Fruit fly (Drosophila melanogaster) whole organism, embryonic: ENCODE measurements around the gene CG9782.

Experiments used
- Antp ChIP-seq: fragments of 200-800 bp; sonication (Bioruptor generic); optimal IDR thresholded peaks from 3 replicates; lab custom pipeline; 2016; ENCODE audit warnings: missing biosample characterization, missing genetic modification characterization
- B-H1 ChIP-seq: fragments of 200-800 bp; sonication (Bioruptor generic); IDR thresholded peaks from 3 replicates; pipeline ENCODE4 v1.3.6; 2022; ENCODE audit warnings: missing biosample characterization, missing genetic modification characterization
- CG11093 ChIP-seq: fragments of 200-800 bp; sonication (Bioruptor generic); IDR thresholded peaks from 3 replicates; pipeline ENCODE4 v1.3.6; 2022; ENCODE audit warnings: missing biosample characterization, missing genetic modification characterization
- CG12299 ChIP-seq: fragments of 200-800 bp; sonication (Bioruptor generic); optimal IDR thresholded peaks from 2 replicates; lab custom pipeline; 2018; ENCODE audit warnings: missing biosample characterization, mild to moderate bottlenecking, missing genetic modification characterization
- CG13123 ChIP-seq: fragments of 200-800 bp; sonication (Bioruptor generic); optimal IDR thresholded peaks from 2 replicates; lab custom pipeline; 2016; ENCODE audit warnings: missing biosample characterization, missing genetic modification characterization
- CG13624 ChIP-seq: fragments of 200-800 bp; sonication (Bioruptor generic); optimal IDR thresholded peaks from 2 replicates; lab custom pipeline; 2016; ENCODE audit warnings: missing biosample characterization, missing genetic modification characterization
- CG15479 ChIP-seq: fragments of 200-800 bp; sonication (Bioruptor generic); optimal IDR thresholded peaks from 3 replicates; lab custom pipeline; 2019; ENCODE audit warnings: missing biosample characterization, mild to moderate bottlenecking, missing genetic modification characterization, moderate library complexity
- CG15514 ChIP-seq: fragments of 200-800 bp; sonication (Bioruptor generic); optimal IDR thresholded peaks from 3 replicates; lab custom pipeline; 2017; ENCODE audit warnings: missing biosample characterization, missing genetic modification characterization, mild to moderate bottlenecking, moderate library complexity, missing genetic modification reagents
- CG16779 ChIP-seq: fragments of 200-800 bp; sonication (Bioruptor generic); IDR thresholded peaks from 2 replicates; pipeline ENCODE4 v1.3.6; 2022; ENCODE audit warnings: missing biosample characterization, missing genetic modification characterization
- CG18764 ChIP-seq: fragments of 200-800 bp; sonication (Bioruptor generic); optimal IDR thresholded peaks from 3 replicates; lab custom pipeline; 2016; ENCODE audit warnings: missing biosample characterization, missing genetic modification characterization
- CG2678 ChIP-seq: fragments of 200-800 bp; sonication (Bioruptor generic); optimal IDR thresholded peaks from 3 replicates; lab custom pipeline; 2019; ENCODE audit warnings: missing biosample characterization, mild to moderate bottlenecking, missing genetic modification characterization, moderate library complexity
- CG2712 ChIP-seq: fragments of 200-800 bp; optimal IDR thresholded peaks from 3 replicates; lab custom pipeline; 2019; ENCODE audit warnings: missing biosample characterization, mild to moderate bottlenecking, missing genetic modification characterization, moderate library complexity
- CG6272 ChIP-seq: fragments of 200-800 bp; sonication (Bioruptor generic); IDR thresholded peaks from 2 replicates; pipeline ENCODE4 v1.3.6; 2022; ENCODE audit warnings: missing biosample characterization, missing genetic modification characterization
- CG7839 ChIP-seq: fragments of 200-800 bp; sonication (Bioruptor generic); optimal IDR thresholded peaks from 3 replicates; lab custom pipeline; 2018; ENCODE audit warnings: missing biosample characterization, mild to moderate bottlenecking, missing genetic modification characterization, moderate library complexity
- CG8290 ChIP-seq, 3 experiments: fragments of 200-800 bp; sonication (Bioruptor generic); optimal IDR thresholded peaks; 2 replicates each; lab custom pipeline; 2016 to 2019; ENCODE audit warnings: missing biosample characterization in 3 of 3, missing genetic modification characterization in 3 of 3, mild to moderate bottlenecking in 2 of 3, moderate library complexity in 1 of 3
- CG9215 ChIP-seq: fragments of 200-800 bp; sonication (Bioruptor generic); IDR thresholded peaks from 2 replicates; pipeline ENCODE4 v1.3.6; 2022; ENCODE audit warnings: missing biosample characterization, missing genetic modification characterization
- CTCF ChIP-seq: fragments of 200-800 bp; sonication (Bioruptor generic); optimal IDR thresholded peaks from 2 replicates; lab custom pipeline; 2017; ENCODE audit warnings: missing biosample characterization, mild to moderate bottlenecking, missing genetic modification characterization, moderate library complexity
- Ets65A ChIP-seq: fragments of 200-800 bp; sonication (Bioruptor generic); peaks from one replicate; lab custom pipeline; 2016; ENCODE audit warnings: missing biosample characterization, missing genetic modification characterization
- HmgZ ChIP-seq: fragments of 200-800 bp; sonication (Bioruptor generic); optimal IDR thresholded peaks from 2 replicates; lab custom pipeline; 2018; ENCODE audit warnings: missing biosample characterization, mild to moderate bottlenecking, missing genetic modification characterization
- Opbp ChIP-seq: fragments of 200-800 bp; sonication (Bioruptor generic); IDR thresholded peaks from 3 replicates; pipeline ENCODE4 v1.3.6; 2022; ENCODE audit warnings: missing biosample characterization, missing genetic modification characterization; ENCODE audit not compliant: partially characterized antibody
- Optix ChIP-seq: fragments of 200-800 bp; sonication (Bioruptor generic); IDR thresholded peaks from 3 replicates; pipeline ENCODE4 v1.3.6; 2022; ENCODE audit warnings: missing biosample characterization, missing genetic modification characterization
- Side ChIP-seq: fragments of 200-800 bp; sonication (Bioruptor generic); optimal IDR thresholded peaks from 2 replicates; lab custom pipeline; 2016; ENCODE audit warnings: missing biosample characterization, missing genetic modification characterization
- Sry-δ ChIP-seq: fragments of 200-800 bp; sonication (Bioruptor generic); optimal IDR thresholded peaks from 2 replicates; lab custom pipeline; 2016; ENCODE audit warnings: missing biosample characterization, missing genetic modification characterization
- dati ChIP-seq: fragments of 200-800 bp; sonication (Bioruptor generic); IDR thresholded peaks from 2 replicates; pipeline ENCODE4 v1.3.6; 2022; ENCODE audit warnings: missing biosample characterization, missing genetic modification characterization
- eve ChIP-seq, 2 experiments: fragments of >200 bp; optimal IDR thresholded peaks; 2 replicates each; lab custom pipeline; 2017; ENCODE audit warnings: missing biosample characterization in 2 of 2, missing genetic modification characterization in 2 of 2
- fd64A ChIP-seq: fragments of 200-800 bp; sonication (Bioruptor generic); optimal IDR thresholded peaks from 3 replicates; lab custom pipeline; 2018; ENCODE audit warnings: missing biosample characterization, mild to moderate bottlenecking, missing genetic modification characterization
- gce ChIP-seq: fragments of 200-800 bp; sonication (Bioruptor generic); IDR thresholded peaks from 3 replicates; pipeline ENCODE4 v1.3.6; 2022; ENCODE audit warnings: missing biosample characterization, missing genetic modification characterization
- gem ChIP-seq: fragments of 200-800 bp; sonication (Bioruptor generic); optimal IDR thresholded peaks from 2 replicates; lab custom pipeline; 2019; ENCODE audit warnings: missing biosample characterization, mild to moderate bottlenecking, missing genetic modification characterization, moderate library complexity
- her ChIP-seq: fragments of 200-800 bp; sonication (Bioruptor generic); optimal IDR thresholded peaks from 2 replicates; lab custom pipeline; 2016; ENCODE audit warnings: missing biosample characterization, missing genetic modification characterization
- kah ChIP-seq: fragments of 200-800 bp; sonication (Bioruptor generic); optimal IDR thresholded peaks from 2 replicates; lab custom pipeline; 2018; ENCODE audit warnings: missing biosample characterization, mild to moderate bottlenecking, missing genetic modification characterization
- ken ChIP-seq: fragments of 200-800 bp; sonication (Bioruptor generic); IDR thresholded peaks from 3 replicates; pipeline ENCODE4 v1.3.6; 2022; ENCODE audit warnings: missing biosample characterization, missing genetic modification characterization
- lov ChIP-seq, 2 experiments: fragments of 200-800 bp in 1 of 2; fragments of >200 bp in 1 of 2; sonication (Bioruptor generic) in 1 of 2; IDR thresholded peaks in 1 of 2; optimal IDR thresholded peaks in 1 of 2; 2 replicates in 1 of 2; 3 replicates in 1 of 2; pipeline versions ENCODE4 v1.3.6 to Lab custom; 2017 to 2022; ENCODE audit warnings: missing biosample characterization in 1 of 2, missing genetic modification characterization in 1 of 2
- nau ChIP-seq: fragments of 200-800 bp; sonication (Bioruptor generic); optimal IDR thresholded peaks from 3 replicates; lab custom pipeline; 2017; ENCODE audit warnings: missing biosample characterization, mild to moderate bottlenecking, missing genetic modification characterization, missing genetic modification reagents
- nmo ChIP-seq: fragments of 200-800 bp; sonication (Bioruptor generic); optimal IDR thresholded peaks from 2 replicates; lab custom pipeline; 2018; ENCODE audit warnings: missing biosample characterization, mild to moderate bottlenecking, missing genetic modification characterization, moderate library complexity
- oc ChIP-seq: fragments of 200-800 bp; sonication (Bioruptor generic); optimal IDR thresholded peaks from 2 replicates; lab custom pipeline; 2018; ENCODE audit warnings: missing biosample characterization, mild to moderate bottlenecking, missing genetic modification characterization, moderate library complexity
- odd ChIP-seq: fragments of 200-800 bp; sonication (Bioruptor generic); optimal IDR thresholded peaks from 2 replicates; lab custom pipeline; 2017; ENCODE audit warnings: missing biosample characterization, mild to moderate bottlenecking, missing genetic modification characterization
- prd ChIP-seq, 3 experiments: fragments of >200 bp in 2 of 3; fragments of 200-800 bp in 1 of 3; sonication (Bioruptor generic) in 1 of 3; optimal IDR thresholded peaks in 2 of 3; IDR thresholded peaks in 1 of 3; 2 replicates in 2 of 3; 3 replicates in 1 of 3; pipeline versions ENCODE4 v1.3.6 to Lab custom; 2017 to 2022; ENCODE audit warnings: missing biosample characterization in 1 of 3, missing genetic modification characterization in 1 of 3
- sc ChIP-seq, 3 experiments: fragments of >200 bp in 2 of 3; fragments of 200-800 bp in 1 of 3; sonication (Bioruptor generic) in 1 of 3; optimal IDR thresholded peaks; 2 replicates in 2 of 3; 3 replicates in 1 of 3; lab custom pipeline; 2017; ENCODE audit warnings: mild to moderate bottlenecking in 1 of 3, missing biosample characterization in 1 of 3, missing genetic modification characterization in 1 of 3, missing genetic modification reagents in 1 of 3
- sd ChIP-seq: fragments of 200-800 bp; sonication (Bioruptor generic); optimal IDR thresholded peaks from 3 replicates; lab custom pipeline; 2018; ENCODE audit warnings: missing biosample characterization, mild to moderate bottlenecking, missing genetic modification characterization, moderate library complexity
- slp2 ChIP-seq: fragments of 200-800 bp; sonication (Bioruptor generic); optimal IDR thresholded peaks from 2 replicates; lab custom pipeline; 2016; ENCODE audit warnings: missing biosample characterization, missing genetic modification characterization
- so ChIP-seq: fragments of 200-800 bp; sonication (Bioruptor generic); IDR thresholded peaks from 3 replicates; pipeline ENCODE4 v1.3.6; 2022; ENCODE audit warnings: missing biosample characterization, missing genetic modification characterization
- vnd ChIP-seq: fragments of 200-800 bp; sonication (Bioruptor generic); IDR thresholded peaks from 3 replicates; pipeline ENCODE4 v1.3.6; 2022; ENCODE audit warnings: missing biosample characterization, missing genetic modification characterization; ENCODE audit not compliant: partially characterized antibody
- wdn ChIP-seq: fragments of 200-800 bp; sonication (Bioruptor generic); IDR thresholded peaks from 2 replicates; pipeline ENCODE4 v1.3.6; 2022; ENCODE audit warnings: missing biosample characterization, missing genetic modification characterization
- z ChIP-seq: fragments of 200-800 bp; sonication (Bioruptor generic); IDR thresholded peaks from 3 replicates; pipeline ENCODE4 v1.3.6; 2022; ENCODE audit warnings: missing biosample characterization, missing genetic modification characterization
- zen ChIP-seq: fragments of 200-800 bp; sonication (Bioruptor generic); optimal IDR thresholded peaks from 3 replicates; lab custom pipeline; 2018; ENCODE audit warnings: missing biosample characterization, mild to moderate bottlenecking, missing genetic modification characterization, moderate library complexity

CG9782 gene

dm6 chrX:16570572-16571224 lies 50.7 kb downstream of the CG9782 start (continued):
- no peak for TF ChIP-seq Antp
- no peak for TF ChIP-seq CG16779 (GFP tag; lab: Robert Waterston, UW)
- TF ChIP-seq CG15514 (GFP tag; lab: Kevin White, UChicago) = no peak
- TF ChIP-seq eve (GFP tag; optimal IDR thresholded peaks at IDR 0.05; lab: Kevin White, UChicago) = no peak
- TF ChIP-seq CTCF (GFP tag; lab: Kevin White, UChicago) = no peak
- no peak for TF ChIP-seq CG12299 (tag; lab: Kevin White, UChicago)
- TF ChIP-seq kah (GFP tag; lab: Kevin White, UChicago) = peak; percentile 55
- TF ChIP-seq CG18764 (GFP tag; lab: Kevin White, UChicago) = no peak
- no peak for TF ChIP-seq nmo (GFP tag; lab: Kevin White, UChicago)
- peak; percentile 24 for TF ChIP-seq CG2678
- no peak for TF ChIP-seq Optix
- TF ChIP-seq sd (tag; lab: Kevin White, UChicago) = peak; percentile 80
- TF ChIP-seq odd (GFP tag; lab: Kevin White, UChicago) = no peak
- no peak for TF ChIP-seq prd (optimal IDR thresholded peaks at IDR 0.05; lab: Kevin White, UChicago)
- 0 out of 3 replicates have a peak, but pooled peaks have one; percentile 8 for TF ChIP-seq prd (GFP tag; IDR thresholded peaks at IDR 0.05; lab: Robert Waterston, UW)
- no peak for TF ChIP-seq Sry-δ
- TF ChIP-seq Opbp (GFP tag; lab: Robert Waterston, UW) = no peak
- TF ChIP-seq vnd = no peak
- no peak for TF ChIP-seq CG15479
- TF ChIP-seq gce (GFP tag; lab: Robert Waterston, UW) = no peak
- TF ChIP-seq CG7839 (tag; lab: Kevin White, UChicago) = peak; percentile 25
- no peak for TF ChIP-seq z (GFP tag; lab: Robert Waterston, UW)
- no peak for TF ChIP-seq CG6272 (GFP tag; lab: Robert Waterston, UW)
- no peak for TF ChIP-seq CG2712 (tag; lab: Kevin White, UChicago)
- no peak for TF ChIP-seq oc
- TF ChIP-seq HmgZ (tag; lab: Kevin White, UChicago) = no peak
- TF ChIP-seq Side (GFP tag; lab: Kevin White, UChicago) = no peak
- TF ChIP-seq ken (GFP tag; lab: Robert Waterston, UW) = no peak
- TF ChIP-seq B-H1 (GFP tag; lab: Robert Waterston, UW) = no peak
- no peak for TF ChIP-seq lov (optimal IDR thresholded peaks at IDR 0.05; lab: Kevin White, UChicago)
- no peak for TF ChIP-seq lov (GFP tag; IDR thresholded peaks at IDR 0.05; lab: Robert Waterston, UW)
- TF ChIP-seq dati = no peak
- no peak for TF ChIP-seq CG11093 (GFP tag; lab: Robert Waterston, UW)
- TF ChIP-seq fd64A (GFP tag; lab: Kevin White, UChicago) = no peak
- TF ChIP-seq wdn (GFP tag; lab: Robert Waterston, UW) = no peak
- TF ChIP-seq gem (tag; lab: Kevin White, UChicago) = peak; percentile 44
- no peak for TF ChIP-seq nau
- TF ChIP-seq her (GFP tag; lab: Kevin White, UChicago) = no peak
- no peak for TF ChIP-seq zen (tag; lab: Kevin White, UChicago)
- TF ChIP-seq CG13123 (GFP tag; lab: Kevin White, UChicago) = no peak
- TF ChIP-seq CG9215 = no peak
- no peak for TF ChIP-seq CG13624
- TF ChIP-seq sc (optimal IDR thresholded peaks at IDR 0.05; lab: Kevin White, UChicago) = no peak
- TF ChIP-seq sc (GFP tag; optimal IDR thresholded peaks at IDR 0.05; lab: Kevin White, UChicago) = no peak
- no peak for TF ChIP-seq so (GFP tag; lab: Robert Waterston, UW)
- TF ChIP-seq slp2 (GFP tag; lab: Kevin White, UChicago) = no peak
- TF ChIP-seq CG8290 (GFP tag; optimal IDR thresholded peaks at IDR 0.05; lab: Kevin White, UChicago) = no peak
- no peak for TF ChIP-seq CG8290 (tag; optimal IDR thresholded peaks at IDR 0.05; lab: Kevin White, UChicago)
- no peak for TF ChIP-seq Ets65A (GFP tag; lab: Kevin White, UChicago)
